Worm (Caenorhabditis elegans) whole organism, midembryonic: ENCODE measurements around the gene Y41C4A.21.

Source experiments
- cog-1 ChIP-seq: sonication (generic microtip); optimal IDR thresholded peaks from 2 replicates; lab custom pipeline; 2016; ENCODE audit warnings: missing genetic modification characterization, missing compliant biosample characterization
- flt-1 ChIP-seq: fragments of 200-800 bp; sonication (Bioruptor generic); IDR thresholded peaks from 2 replicates; pipeline ENCODE4 v1.3.6; 2022; ENCODE audit warnings: missing genetic modification characterization, missing compliant biosample characterization
- klf-2 ChIP-seq: fragments of 200-800 bp; sonication (Bioruptor generic); conservative IDR thresholded peaks from 2 replicates; pipeline ENCODE4 v1.3.6; 2022; ENCODE audit warnings: missing genetic modification reagents, missing genetic modification characterization, missing compliant biosample characterization
- med-1 ChIP-seq: sonication (generic microtip); optimal IDR thresholded peaks from 2 replicates; lab custom pipeline; 2017; ENCODE audit warnings: missing genetic modification characterization, mild to moderate bottlenecking, missing compliant biosample characterization, antibody characterized with exemption, missing genetic modification reagents; ENCODE audit not compliant: insufficient read depth
- ref-1 ChIP-seq: fragments of 200-800 bp; sonication (Bioruptor generic); conservative IDR thresholded peaks from 2 replicates; pipeline ENCODE4 v1.3.6; 2022; ENCODE audit warnings: missing genetic modification reagents, missing genetic modification characterization, missing compliant biosample characterization
- tab-1 ChIP-seq: fragments of 200-800 bp; sonication (Bioruptor generic); IDR thresholded peaks from 2 replicates; pipeline ENCODE4 v1.3.6; 2022; ENCODE audit warnings: missing genetic modification characterization, missing compliant biosample characterization
- ztf-23 ChIP-seq: fragments of 200-800 bp; sonication (Bioruptor generic); IDR thresholded peaks from 2 replicates; pipeline ENCODE4 v1.3.6; 2022; ENCODE audit warnings: missing genetic modification reagents, missing genetic modification characterization, missing compliant biosample characterization
- ztf-29 ChIP-seq: fragments of 200-800 bp; sonication (Bioruptor generic); IDR thresholded peaks from 2 replicates; pipeline ENCODE4 v1.3.6; 2022; ENCODE audit warnings: missing genetic modification reagents, missing genetic modification characterization, missing compliant biosample characterization

ce11 chrIII:11746718-11747117, 14.6 kb downstream of the Y41C4A.21 start, which contains the start of gene mrt-2:
- TF ChIP-seq ref-1 (GFP tag; lab: Robert Waterston, UW) (no peak), cog-1 (peak; percentile 28), klf-2 (0 out of 2 replicates have a peak, but pooled peaks have one; percentile 33), med-1 (no peak), tab-1 (GFP tag; lab: Robert Waterston, UW) (no peak), ztf-23 (GFP tag; lab: Robert Waterston, UW) (0 out of 2 replicates have a peak, but pooled peaks have one; percentile 56), ztf-29 (GFP tag; lab: Robert Waterston, UW) (no peak), flt-1 (peak; percentile 78)
